Worm (Caenorhabditis elegans): Measurements from ENCODE around the gene idpp-4.
A peak's percentile ranks its signal among the peaks of the same experiment; 100 is the strongest.

Gene idpp-4

DNA sequence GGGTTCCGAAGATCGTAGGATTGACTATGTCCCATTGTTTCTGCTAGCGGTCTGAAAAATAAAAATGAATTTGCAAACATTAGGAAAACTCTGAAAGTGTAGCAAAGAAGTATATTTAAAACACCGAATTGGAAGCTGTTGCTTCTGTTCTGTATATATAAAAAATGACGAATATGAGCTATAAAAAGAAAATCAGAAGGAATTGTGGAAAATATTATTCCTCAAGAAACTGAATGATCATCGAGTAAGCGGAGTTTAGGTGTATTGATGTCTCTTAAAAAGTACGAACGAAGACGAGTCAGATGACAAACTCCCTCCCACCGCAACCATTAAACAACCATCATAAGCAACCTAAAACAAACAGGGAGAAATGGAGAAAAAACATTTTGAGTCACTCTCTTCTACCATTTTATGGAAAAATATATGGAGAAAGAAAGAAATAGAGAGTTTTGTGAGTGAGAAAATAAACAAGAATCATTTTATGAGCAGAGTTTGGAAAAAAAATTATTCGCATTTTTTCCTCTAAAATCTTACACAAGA is 36.3 kb downstream of the idpp-4 start, which contains the start of gene C07E3.3:
TSS of gene C07E3.3 (minus strand) at position 51 of the 540 bp plus-strand sequence.
- no peak for TF ChIP-seq Y55F3AM.14 (GFP tag; optimal IDR thresholded peaks at IDR 0.05)
- no peak for TF ChIP-seq nhr-129 (tag; optimal IDR thresholded peaks at IDR 0.05)
- no peak for TF ChIP-seq nhr-77 (tag; optimal IDR thresholded peaks at IDR 0.05)
- no peak for TF ChIP-seq nhr-25 (tag; optimal IDR thresholded peaks at IDR 0.05)
- no peak for TF ChIP-seq ceh-16 (tag; optimal IDR thresholded peaks at IDR 0.05)
- TF ChIP-seq peb-1 (tag; optimal IDR thresholded peaks at IDR 0.05) = no peak
- TF ChIP-seq alr-1 (tag; optimal IDR thresholded peaks at IDR 0.05) = no peak
- TF ChIP-seq nhr-6 (tag; optimal IDR thresholded peaks at IDR 0.05) = no peak
- TF ChIP-seq sem-4 (tag; optimal IDR thresholded peaks at IDR 0.05) = no peak
- no peak for TF ChIP-seq skn-1 (tag; optimal IDR thresholded peaks at IDR 0.05)
- TF ChIP-seq nhr-12 (tag; optimal IDR thresholded peaks at IDR 0.05) = no peak
- TF ChIP-seq fos-1 (tag; optimal IDR thresholded peaks at IDR 0.05) = no peak
- TF ChIP-seq sma-3 (GFP tag; optimal IDR thresholded peaks at IDR 0.05) = no peak
- TF ChIP-seq ama-1 (optimal IDR thresholded peaks at IDR 0.05) = no peak
- TF ChIP-seq crh-2 (tag; optimal IDR thresholded peaks at IDR 0.05) = no peak
- no peak for TF ChIP-seq mab-5 (tag; optimal IDR thresholded peaks at IDR 0.05)
- TF ChIP-seq R02D3.7 (tag; optimal IDR thresholded peaks at IDR 0.05) = no peak
- TF ChIP-seq mbf-1 (tag; optimal IDR thresholded peaks at IDR 0.05) = no peak
- TF ChIP-seq elt-1 (tag; optimal IDR thresholded peaks at IDR 0.05) = no peak
- TF ChIP-seq lin-11 (tag; optimal IDR thresholded peaks at IDR 0.05) = no peak

DNA sequence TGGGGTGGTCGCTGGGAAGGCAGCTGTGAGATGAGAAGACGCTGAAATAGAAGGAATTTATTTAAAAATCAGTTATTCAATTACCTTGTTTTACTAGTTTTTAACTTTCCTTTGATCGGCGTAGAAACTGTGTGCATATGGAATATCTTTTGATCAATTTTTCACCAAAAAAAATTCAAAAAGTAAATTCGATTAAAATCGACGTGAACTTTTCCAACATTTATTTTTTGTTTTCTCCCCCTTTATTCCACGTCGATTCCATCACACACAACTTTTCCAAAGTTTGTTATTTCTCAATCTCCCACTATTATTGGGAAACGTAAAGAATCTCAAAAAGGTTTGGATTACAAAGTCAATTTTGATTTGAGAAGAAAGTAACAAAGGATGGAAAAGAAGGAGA is 39.2 kb downstream of the idpp-4 start, which contains the start of gene C07E3.4:
TSS of gene C07E3.4 (plus strand) at position 301 of the 400 bp plus-strand sequence.
- TF ChIP-seq unc-62 (GFP tag; optimal IDR thresholded peaks at IDR 0.05) = no peak
- no peak for TF ChIP-seq egl-27 (tag; optimal IDR thresholded peaks at IDR 0.05)
- TF ChIP-seq elt-3 (tag; optimal IDR thresholded peaks at IDR 0.05) = no peak
- TF ChIP-seq lin-11 (tag; optimal IDR thresholded peaks at IDR 0.05) = no peak
- TF ChIP-seq blmp-1 (tag; optimal IDR thresholded peaks at IDR 0.05; ENCODE audit: insufficient read depth) = no peak
- TF ChIP-seq snpc-4 (tag; optimal IDR thresholded peaks at IDR 0.05) = no peak

- TF ChIP-seq nhr-23 (tag; optimal IDR thresholded peaks at IDR 0.05) (no peak), skn-1 (tag; optimal IDR thresholded peaks at IDR 0.05) (no peak), sem-4 (tag; optimal IDR thresholded peaks at IDR 0.05) (no peak)
These were observed 45.9 kb downstream of the idpp-4 start, which contains the start of gene ceh-57 for ce11 chrII:10367202-10367601. TSS of gene ceh-57 (minus strand) at chrII:10367296.

DNA sequence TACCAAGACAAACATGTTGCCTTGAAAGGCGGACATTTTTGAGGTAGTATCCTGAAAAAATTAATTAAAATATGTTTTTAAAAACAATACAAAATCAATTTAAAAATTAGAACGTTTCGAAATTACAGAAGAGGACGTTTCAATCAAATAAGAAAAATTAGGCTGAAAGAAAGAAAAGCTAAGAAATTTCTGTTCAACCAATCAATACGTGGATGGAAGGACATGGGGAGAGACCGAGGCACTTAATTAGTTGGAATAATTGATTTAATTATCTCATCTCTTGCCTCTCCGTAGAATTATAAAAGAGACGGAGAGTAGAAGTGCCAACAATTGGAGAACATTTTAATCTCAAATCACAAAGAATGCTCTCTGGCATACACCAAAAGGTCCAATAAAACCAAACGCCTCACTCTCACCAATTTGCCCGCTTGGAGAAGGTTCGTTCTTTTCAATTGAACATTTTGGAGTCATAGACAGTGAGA is 48.3 kb downstream of the idpp-4 start, which contains the start of gene ceh-58:
TSS of gene ceh-58 (minus strand) at position 51 of the 482 bp plus-strand sequence.
- TF ChIP-seq lsy-2 (tag; optimal IDR thresholded peaks at IDR 0.05) (peak in 1 of 2 experiments; percentile 0), alr-1 (tag; optimal IDR thresholded peaks at IDR 0.05) (no peak), nhr-6 (tag; optimal IDR thresholded peaks at IDR 0.05) (no peak)

ce11 chrII:10370826-10371225 is 49.6 kb downstream of the idpp-4 start:
- TF ChIP-seq zag-1 (tag; optimal IDR thresholded peaks at IDR 0.05) = no peak
- no peak for TF ChIP-seq nhr-77 (tag; optimal IDR thresholded peaks at IDR 0.05)
- no peak for TF ChIP-seq dmd-4 (tag; optimal IDR thresholded peaks at IDR 0.05)
- no peak for TF ChIP-seq aly-2 (tag; optimal IDR thresholded peaks at IDR 0.05)
- no peak for TF ChIP-seq lin-39 (tag; optimal IDR thresholded peaks at IDR 0.05)
- TF ChIP-seq unc-55 (GFP tag; optimal IDR thresholded peaks at IDR 0.05) = peak; percentile 43
- no peak for TF ChIP-seq mab-5 (tag; optimal IDR thresholded peaks at IDR 0.05)
- TF ChIP-seq lsy-2 (tag; optimal IDR thresholded peaks at IDR 0.05) = peak in 1 of 2 experiments; percentile 31
- peak; percentile 11 for TF ChIP-seq sem-4 (tag; optimal IDR thresholded peaks at IDR 0.05)
- TF ChIP-seq C34F6.9 (tag; optimal IDR thresholded peaks at IDR 0.05) = peak; percentile 41
- TF ChIP-seq nhr-129 (tag; optimal IDR thresholded peaks at IDR 0.05) = peak; percentile 18
- TF ChIP-seq nhr-23 (tag; optimal IDR thresholded peaks at IDR 0.05) = no peak

ce11 chrII:10373016-10373415 is 51.8 kb downstream of the idpp-4 start:
- TF ChIP-seq nhr-237 (tag; optimal IDR thresholded peaks at IDR 0.05) (no peak), fos-1 (tag; optimal IDR thresholded peaks at IDR 0.05) (peak; percentile 14), nhr-6 (tag; optimal IDR thresholded peaks at IDR 0.05) (no peak), ceh-16 (tag; optimal IDR thresholded peaks at IDR 0.05) (no peak), blmp-1 (tag; optimal IDR thresholded peaks at IDR 0.05; ENCODE audit: insufficient read depth) (no peak), skn-1 (tag; optimal IDR thresholded peaks at IDR 0.05) (peak; percentile 11)
